Fruit fly (Drosophila melanogaster): ENCODE data around the gene Gba1b.
A peak's percentile ranks its signal among the peaks of the same experiment; 100 is the strongest.

The Gba1b gene

dm6 chr3R:23667451-23667850 is 37.2 kb upstream of the Gba1b start (continued):
- TF ChIP-seq cwo (GFP tag; optimal IDR thresholded peaks at IDR 0.05) = peak; percentile 23
- TF ChIP-seq repo (GFP tag; optimal IDR thresholded peaks at IDR 0.05) = no peak
- TF ChIP-seq CG30403 (GFP tag; optimal IDR thresholded peaks at IDR 0.05) = peak; percentile 26
- TF ChIP-seq caup (GFP tag; optimal IDR thresholded peaks at IDR 0.05; ENCODE audit: severe bottlenecking) = peak; percentile 7
- TF ChIP-seq prd (optimal IDR thresholded peaks at IDR 0.05) = no peak
- 0 out of 3 replicates have a peak, but pooled peaks have one; percentile 5 for TF ChIP-seq prd (GFP tag; IDR thresholded peaks at IDR 0.05)
- no peak for TF ChIP-seq nmo (GFP tag; optimal IDR thresholded peaks at IDR 0.05)
- peak; percentile 28 for TF ChIP-seq CG11504 (tag; optimal IDR thresholded peaks at IDR 0.05)
- TF ChIP-seq CG10959 (GFP tag; IDR thresholded peaks at IDR 0.05) = no peak

- TF ChIP-seq Dek (tag; optimal IDR thresholded peaks at IDR 0.05) = no peak
- no peak for TF ChIP-seq CG3838 (GFP tag; optimal IDR thresholded peaks at IDR 0.05)
- no peak for TF ChIP-seq gcm2 (GFP tag; optimal IDR thresholded peaks at IDR 0.05)
- no peak for TF ChIP-seq sens-2 (GFP tag; IDR thresholded peaks at IDR 0.05)
- TF ChIP-seq crc (GFP tag; optimal IDR thresholded peaks at IDR 0.05) = no peak
- no peak for TF ChIP-seq dan (GFP tag; IDR thresholded peaks at IDR 0.05)
- peak; percentile 18 for TF ChIP-seq sug (tag; optimal IDR thresholded peaks at IDR 0.05)
- no peak for TF ChIP-seq Stat92E (GFP tag; optimal IDR thresholded peaks at IDR 0.05)
- no peak for TF ChIP-seq Hey (tag; optimal IDR thresholded peaks at IDR 0.05)
- no peak for TF ChIP-seq CG2199 (GFP tag; IDR thresholded peaks at IDR 0.05)
- peak; percentile 13 for TF ChIP-seq Med (GFP tag)
- no peak for TF ChIP-seq CG6689 (GFP tag; IDR thresholded peaks at IDR 0.05)
- TF ChIP-seq YL-1 (GFP tag; optimal IDR thresholded peaks at IDR 0.05) = no peak
- peak; percentile 93 for TF ChIP-seq grn (GFP tag; optimal IDR thresholded peaks at IDR 0.05)
- TF ChIP-seq CG13894 (tag; optimal IDR thresholded peaks at IDR 0.05) = peak; percentile 39
- TF ChIP-seq CG8281 (tag; optimal IDR thresholded peaks at IDR 0.05) = no peak
- no peak for TF ChIP-seq CG34376 (GFP tag; optimal IDR thresholded peaks at IDR 0.05)
- TF ChIP-seq bsh (GFP tag; optimal IDR thresholded peaks at IDR 0.05) = no peak
- TF ChIP-seq fu2 (GFP tag; optimal IDR thresholded peaks at IDR 0.05) = no peak
- no peak for TF ChIP-seq Rx (GFP tag; IDR thresholded peaks at IDR 0.05)
- TF ChIP-seq CTCF (GFP tag; optimal IDR thresholded peaks at IDR 0.05) = peak; percentile 12
- no peak for TF ChIP-seq amos (GFP tag; IDR thresholded peaks at IDR 0.05; ENCODE audit: partially characterized antibody)
- TF ChIP-seq CG17385 (GFP tag; optimal IDR thresholded peaks at IDR 0.05) = no peak
- TF ChIP-seq Trl (optimal IDR thresholded peaks at IDR 0.05) = peak; percentile 3 to 28
- TF ChIP-seq Trl (GFP tag; optimal IDR thresholded peaks at IDR 0.05) = no peak
- TF ChIP-seq CG9727 (GFP tag; optimal IDR thresholded peaks at IDR 0.05) = no peak
- TF ChIP-seq mirr (GFP tag; optimal IDR thresholded peaks at IDR 0.05) = peak; percentile 52
Observed at dm6 chr3R:23668583-23668982, 36.0 kb upstream of the Gba1b start.

- TF ChIP-seq CG4820 (GFP tag; optimal IDR thresholded peaks at IDR 0.05) (peak; percentile 99), E2f2 (GFP tag; IDR thresholded peaks at IDR 0.05) (peak; percentile 92), amos (GFP tag; IDR thresholded peaks at IDR 0.05; ENCODE audit: partially characterized antibody) (no peak; the same call in 1 of the 2 replicates), CG3726 (GFP tag; IDR thresholded peaks at IDR 0.05) (peak; percentile 99), chif (GFP tag; optimal IDR thresholded peaks at IDR 0.05) (peak; percentile 99), grau (tag; optimal IDR thresholded peaks at IDR 0.05) (peak; percentile 99), lmd (GFP tag; IDR thresholded peaks at IDR 0.05) (peak; percentile 100), cas (GFP tag; IDR thresholded peaks at IDR 0.05) (peak; percentile 96), Drgx (GFP tag; IDR thresholded peaks at IDR 0.05) (peak; percentile 99), CG4404 (GFP tag; IDR thresholded peaks at IDR 0.05) (peak; percentile 98), ERR (GFP tag; optimal IDR thresholded peaks at IDR 0.05) (peak; percentile 99), CG17186 (GFP tag; optimal IDR thresholded peaks at IDR 0.05) (peak; percentile 96), lilli (GFP tag; optimal IDR thresholded peaks at IDR 0.05) (peak; percentile 100), yki (optimal IDR thresholded peaks at IDR 0.05) (no peak), CG11723 (GFP tag; optimal IDR thresholded peaks at IDR 0.05) (peak; percentile 100), shn (GFP tag; optimal IDR thresholded peaks at IDR 0.05) (peak; percentile 100)
Observed at dm6 chr3R:23669401-23670216, 35.0 kb upstream of the Gba1b start, which contains the start of gene CG31145. Gene CG31145, minus strand, starts transcription at chr3R:23669659.
